Worm (Caenorhabditis elegans): ENCODE data around the gene Y75B8A.63.

DNA sequence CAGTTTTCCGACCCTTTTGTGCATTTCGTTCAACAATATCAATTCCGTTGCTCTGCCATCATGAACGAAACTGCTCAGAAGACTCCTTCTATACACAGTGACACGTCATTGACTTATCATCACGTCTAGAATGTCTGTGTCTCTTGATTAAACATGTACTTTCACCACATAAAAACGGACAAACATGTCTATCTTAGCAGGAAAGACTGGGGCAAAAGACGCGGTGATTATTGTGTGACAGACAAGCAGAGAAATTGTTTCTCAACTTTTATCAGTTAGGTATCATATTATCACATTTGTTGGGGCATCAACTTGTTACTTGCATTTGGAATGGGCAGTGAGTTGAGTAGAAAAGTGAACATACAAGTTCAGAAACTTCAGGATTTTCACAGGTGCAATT, 2.5 kb upstream of the Y75B8A.63 start:
- no peak for TF ChIP-seq odd-2 (tag; optimal IDR thresholded peaks at IDR 0.05)
- no peak for TF ChIP-seq nfya-1 (tag; optimal IDR thresholded peaks at IDR 0.05)
- TF ChIP-seq nhr-11 (tag; optimal IDR thresholded peaks at IDR 0.05), result no peak
- peak; percentile 88 for TF ChIP-seq elt-2 (tag; optimal IDR thresholded peaks at IDR 0.05)
- no peak for TF ChIP-seq fkh-10 (GFP tag; optimal IDR thresholded peaks at IDR 0.05)
- no peak for TF ChIP-seq pqm-1 (tag; optimal IDR thresholded peaks at IDR 0.05)
- TF ChIP-seq dmd-4 (tag; optimal IDR thresholded peaks at IDR 0.05; ENCODE audit: borderline replicate concordance), result no peak
- TF ChIP-seq K02D7.2 (tag; optimal IDR thresholded peaks at IDR 0.05), result no peak
- TF ChIP-seq ceh-18 (tag; optimal IDR thresholded peaks at IDR 0.05), result no peak
- no peak for TF ChIP-seq ceh-48 (tag; optimal IDR thresholded peaks at IDR 0.05)
- TF ChIP-seq dve-1 (tag; optimal IDR thresholded peaks at IDR 0.05), result no peak
- TF ChIP-seq pros-1 (tag; optimal IDR thresholded peaks at IDR 0.05), result no peak

Data from whole organism, late embryonic.